Worm (Caenorhabditis elegans): ENCODE data around the gene F36A4.1.

ce11 chrIV:4316813-4317408, 44.6 kb downstream of the F36A4.1 start, which contains the start of gene Y24D9B.1:
- TF ChIP-seq F39B2.1 (GFP tag; IDR thresholded peaks at IDR 0.05), result 0 out of 2 replicates have a peak, but pooled peaks have one; percentile 10
- TF ChIP-seq madf-3 (GFP tag; IDR thresholded peaks at IDR 0.05), result no peak
- TF ChIP-seq snpc-4 (GFP tag; optimal IDR thresholded peaks at IDR 0.05), result no peak
- TF ChIP-seq snpc-4 (tag; optimal IDR thresholded peaks at IDR 0.05), result no peak
- TF ChIP-seq nfya-1 (tag; optimal IDR thresholded peaks at IDR 0.05; ENCODE audit: borderline replicate concordance, insufficient read depth), result no peak
- TF ChIP-seq unc-130 (GFP tag; optimal IDR thresholded peaks at IDR 0.05), result no peak
- no peak for TF ChIP-seq ceh-27 (GFP tag; optimal IDR thresholded peaks at IDR 0.05)
- TF ChIP-seq ztf-22 (GFP tag; optimal IDR thresholded peaks at IDR 0.05), result no peak
- TF ChIP-seq ccch-3 (GFP tag; optimal IDR thresholded peaks at IDR 0.05), result no peak
- no peak for TF ChIP-seq fkh-3 (tag; optimal IDR thresholded peaks at IDR 0.05)
- no peak for TF ChIP-seq ceh-40 (GFP tag; IDR thresholded peaks at IDR 0.05)
- TF ChIP-seq attf-5 (GFP tag; optimal IDR thresholded peaks at IDR 0.05), result no peak
- TF ChIP-seq dpl-1 (GFP tag; optimal IDR thresholded peaks at IDR 0.05), result no peak
- no peak for TF ChIP-seq F37B4.10 (GFP tag; IDR thresholded peaks at IDR 0.05)
- no peak for TF ChIP-seq ama-1 (optimal IDR thresholded peaks at IDR 0.05)
- TF ChIP-seq ama-1 (GFP tag; optimal IDR thresholded peaks at IDR 0.05), result no peak
